Fruit fly (Drosophila melanogaster): Measurements from ENCODE around the gene CG43076.

CG43076 gene

DNA sequence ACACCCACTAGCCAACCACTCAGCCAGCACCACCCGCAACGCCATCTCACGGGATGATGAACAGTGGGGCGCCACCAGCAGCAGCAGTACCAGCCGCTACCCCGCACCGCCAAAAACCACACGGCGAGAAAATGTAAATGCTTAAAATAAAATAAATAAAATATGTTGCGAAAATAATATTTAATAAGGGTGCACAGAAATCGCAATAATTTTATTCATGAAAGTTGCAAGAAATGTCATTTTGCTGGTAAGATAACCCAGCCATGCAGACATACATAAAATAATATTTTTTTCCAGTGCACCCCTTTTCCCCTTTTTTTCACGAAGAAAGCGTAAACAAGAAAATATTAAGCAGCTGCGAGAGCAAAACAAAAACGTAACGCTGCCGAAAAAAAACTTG, 7.3 kb downstream of the CG43076 start (continued):
- TF ChIP-seq crp (GFP tag; optimal IDR thresholded peaks at IDR 0.05), result peak in 1 of 2 experiments; percentile 9
- peak; percentile 91 for TF ChIP-seq Med (GFP tag)
- TF ChIP-seq CG31365 (tag; optimal IDR thresholded peaks at IDR 0.05), result no peak
- no peak for TF ChIP-seq Scr (GFP tag; IDR thresholded peaks at IDR 0.05; ENCODE audit: partially characterized antibody)
- TF ChIP-seq twi (tag; optimal IDR thresholded peaks at IDR 0.05), result no peak
- TF ChIP-seq Stat92E (GFP tag; optimal IDR thresholded peaks at IDR 0.05), result no peak
- peak; percentile 39; the same call in 1 of the 3 replicates for TF ChIP-seq CG34422 (GFP tag; IDR thresholded peaks at IDR 0.05)
- TF ChIP-seq Xrp1 (GFP tag; IDR thresholded peaks at IDR 0.05), result peak; percentile 63
- TF ChIP-seq CG8388 (GFP tag; optimal IDR thresholded peaks at IDR 0.05), result peak; percentile 38
- no peak for TF ChIP-seq bigmax (GFP tag; optimal IDR thresholded peaks at IDR 0.05)
- peak; percentile 19; the same call in 1 of the 2 replicates for TF ChIP-seq CG10321 (GFP tag; IDR thresholded peaks at IDR 0.05)
- TF ChIP-seq CG7372 (GFP tag; IDR thresholded peaks at IDR 0.05), result peak; percentile 36; the same call in 1 of the 2 replicates
- TF ChIP-seq MESR4 (GFP tag; optimal IDR thresholded peaks at IDR 0.05), result no peak
- peak; percentile 76 for TF ChIP-seq caup (GFP tag; optimal IDR thresholded peaks at IDR 0.05; ENCODE audit: severe bottlenecking)
- TF ChIP-seq kni (GFP tag; optimal IDR thresholded peaks at IDR 0.05), result no peak
- TF ChIP-seq Mad (GFP tag; optimal IDR thresholded peaks at IDR 0.05), result no peak
- peak; percentile 39; the same call in 1 of the 2 replicates for TF ChIP-seq Oaz (GFP tag; IDR thresholded peaks at IDR 0.05)
- TF ChIP-seq CG12236 (GFP tag; optimal IDR thresholded peaks at IDR 0.05), result no peak
- TF ChIP-seq mam (GFP tag; optimal IDR thresholded peaks at IDR 0.05), result peak; percentile 25
- no peak for TF ChIP-seq ro (GFP tag; IDR thresholded peaks at IDR 0.05)
- no peak for TF ChIP-seq dmrt11E (tag; optimal IDR thresholded peaks at IDR 0.05)
- peak; percentile 43; the same call in 1 of the 2 replicates for TF ChIP-seq CG11085 (GFP tag; IDR thresholded peaks at IDR 0.05)
- TF ChIP-seq CG18599 (GFP tag; optimal IDR thresholded peaks at IDR 0.05), result peak; percentile 89
- TF ChIP-seq sim (GFP tag; IDR thresholded peaks at IDR 0.05), result no peak
- peak; percentile 77 for TF ChIP-seq CoRest (tag; optimal IDR thresholded peaks at IDR 0.05)
- TF ChIP-seq Rfx (GFP tag; IDR thresholded peaks at IDR 0.05), result peak; percentile 74
- peak; percentile 53 for TF ChIP-seq CG9727 (GFP tag; optimal IDR thresholded peaks at IDR 0.05)
- no peak for TF ChIP-seq CG33213 (GFP tag; optimal IDR thresholded peaks at IDR 0.05)
- TF ChIP-seq Ets65A (GFP tag), result no peak
- TF ChIP-seq CG8924 (tag; optimal IDR thresholded peaks at IDR 0.05), result peak; percentile 65
- TF ChIP-seq CG2889 (GFP tag; IDR thresholded peaks at IDR 0.05), result 0 out of 3 replicates have a peak, but pooled peaks have one; percentile 46
- TF ChIP-seq CG3163 (GFP tag; optimal IDR thresholded peaks at IDR 0.05), result no peak
- peak; percentile 23; the same call in 1 of the 3 replicates for TF ChIP-seq sr (GFP tag; IDR thresholded peaks at IDR 0.05)
- no peak for TF ChIP-seq mirr (GFP tag; optimal IDR thresholded peaks at IDR 0.05)
- TF ChIP-seq CG4282 (GFP tag; optimal IDR thresholded peaks at IDR 0.05), result no peak
- no peak for TF ChIP-seq insv (GFP tag; optimal IDR thresholded peaks at IDR 0.05)
- peak; percentile 2 for TF ChIP-seq oc (tag; optimal IDR thresholded peaks at IDR 0.05)
- no peak for TF ChIP-seq CG6654 (GFP tag; optimal IDR thresholded peaks at IDR 0.05)
- TF ChIP-seq jumu (GFP tag; optimal IDR thresholded peaks at IDR 0.05), result no peak
- no peak for TF ChIP-seq CG3726 (GFP tag; IDR thresholded peaks at IDR 0.05)
- TF ChIP-seq Spps (tag; optimal IDR thresholded peaks at IDR 0.05), result no peak
- no peak for TF ChIP-seq CkIIα-i1 (GFP tag; IDR thresholded peaks at IDR 0.05)
- peak; percentile 37 for TF ChIP-seq CG18476 (GFP tag; optimal IDR thresholded peaks at IDR 0.05)
- peak; percentile 40 for TF ChIP-seq Abd-B (GFP tag; optimal IDR thresholded peaks at IDR 0.05)
- peak; percentile 66 for TF ChIP-seq Blimp-1 (GFP tag; optimal IDR thresholded peaks at IDR 0.05)
- no peak for TF ChIP-seq z (GFP tag; IDR thresholded peaks at IDR 0.05)
- TF ChIP-seq ab (GFP tag; optimal IDR thresholded peaks at IDR 0.05), result no peak
- peak; percentile 52 for TF ChIP-seq Fer2 (tag; optimal IDR thresholded peaks at IDR 0.05)
- peak; percentile 62; the same call in 3 of the 4 replicates for TF ChIP-seq Gug (GFP tag; IDR thresholded peaks at IDR 0.05)
- no peak for TF ChIP-seq Kr (GFP tag; optimal IDR thresholded peaks at IDR 0.05)
